Fruit fly (Drosophila melanogaster): ENCODE results near the gene Mnn1.
A peak's percentile ranks its signal among the peaks of the same experiment; 100 is the strongest.

Mnn1 gene

DNA sequence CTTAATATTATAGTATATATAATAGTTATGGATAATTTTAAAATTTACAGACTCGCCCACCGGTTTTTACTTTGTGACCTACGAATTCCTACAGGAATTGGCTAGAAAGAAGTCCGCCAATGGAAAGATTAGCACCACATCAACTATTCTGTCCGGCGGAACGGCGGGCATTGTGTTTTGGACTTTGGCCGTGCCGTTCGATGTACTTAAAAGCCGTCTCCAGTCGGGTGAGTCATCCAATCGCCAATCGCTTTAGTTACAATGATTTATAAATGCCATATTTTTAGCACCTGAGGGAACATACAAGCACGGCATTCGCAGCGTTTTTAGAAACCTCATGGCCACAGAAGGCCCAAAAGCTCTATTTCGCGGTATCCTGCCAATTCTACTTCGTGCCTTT is 27.7 kb upstream of the Mnn1 start:
- TF ChIP-seq jim (GFP tag; optimal IDR thresholded peaks at IDR 0.05): no peak

dm6 chr2L:7028990-7029389 is 27.1 kb upstream of the Mnn1 start:
- no peak for TF ChIP-seq br (GFP tag; optimal IDR thresholded peaks at IDR 0.05)
- no peak for TF ChIP-seq psq (GFP tag; optimal IDR thresholded peaks at IDR 0.05)
- no peak for TF ChIP-seq GATAd (GFP tag; optimal IDR thresholded peaks at IDR 0.05)
- TF ChIP-seq brk (GFP tag; optimal IDR thresholded peaks at IDR 0.05): peak; percentile 10

dm6 chr2L:7032517-7032951 is 23.6 kb upstream of the Mnn1 start, which contains the start of the genes Rab30 and Caper:
Gene Rab30 (minus strand): TSS chr2L:7032606.
Gene Caper (plus strand): TSS chr2L:7032721.
- TF ChIP-seq brk (GFP tag; optimal IDR thresholded peaks at IDR 0.05) (peak; percentile 80), Hr83 (GFP tag; optimal IDR thresholded peaks at IDR 0.05; ENCODE audit: poor library complexity, severe bottlenecking) (peak; percentile 82), foxo (GFP tag; optimal IDR thresholded peaks at IDR 0.05) (peak; percentile 2 to 61), N (GFP tag; optimal IDR thresholded peaks at IDR 0.05) (no peak), pan (optimal IDR thresholded peaks at IDR 0.05) (no peak), jim (GFP tag; optimal IDR thresholded peaks at IDR 0.05) (no peak), dmrt93B (GFP tag; optimal IDR thresholded peaks at IDR 0.05) (no peak), ey (GFP tag; optimal IDR thresholded peaks at IDR 0.05) (peak; percentile 59), Abd-B (GFP tag; optimal IDR thresholded peaks at IDR 0.05) (no peak), sv (GFP tag; optimal IDR thresholded peaks at IDR 0.05) (peak; percentile 1), Mio (GFP tag; optimal IDR thresholded peaks at IDR 0.05) (no peak), dsf (GFP tag; optimal IDR thresholded peaks at IDR 0.05; ENCODE audit: borderline replicate concordance) (peak; percentile 77), br (GFP tag; optimal IDR thresholded peaks at IDR 0.05) (peak; percentile 55), psq (GFP tag; optimal IDR thresholded peaks at IDR 0.05) (peak; percentile 23), Dif (GFP tag; optimal IDR thresholded peaks at IDR 0.05; ENCODE audit: partially characterized antibody) (no peak), Hr78 (GFP tag; optimal IDR thresholded peaks at IDR 0.05) (no peak), Myc (optimal IDR thresholded peaks at IDR 0.05) (no peak), sage (GFP tag; optimal IDR thresholded peaks at IDR 0.05) (no peak), Dfd (GFP tag; optimal IDR thresholded peaks at IDR 0.05) (no peak), Vsx2 (GFP tag; optimal IDR thresholded peaks at IDR 0.05; ENCODE audit: partially characterized antibody) (no peak), fru (GFP tag; optimal IDR thresholded peaks at IDR 0.05) (peak; percentile 45), CG32264 (GFP tag; optimal IDR thresholded peaks at IDR 0.05) (no peak), CrebA (GFP tag; optimal IDR thresholded peaks at IDR 0.05; ENCODE audit: borderline replicate concordance) (no peak), Rel (GFP tag; optimal IDR thresholded peaks at IDR 0.05) (no peak), Rel (tag; optimal IDR thresholded peaks at IDR 0.05) (peak; percentile 56), rgr (GFP tag; optimal IDR thresholded peaks at IDR 0.05) (peak; percentile 70), h (GFP tag; optimal IDR thresholded peaks at IDR 0.05) (peak; percentile 74), dl (GFP tag; optimal IDR thresholded peaks at IDR 0.05; ENCODE audit: insufficient read depth in 1 of 2, partially characterized antibody in 2 of 2) (no peak), usp (GFP tag; optimal IDR thresholded peaks at IDR 0.05) (no peak), HLH106 (tag; optimal IDR thresholded peaks at IDR 0.05) (peak; percentile 51), Sp1 (GFP tag; optimal IDR thresholded peaks at IDR 0.05) (peak; percentile 46), OdsH (GFP tag; optimal IDR thresholded peaks at IDR 0.05) (no peak), Hnf4 (GFP tag; optimal IDR thresholded peaks at IDR 0.05) (peak; percentile 90), GATAd (GFP tag; optimal IDR thresholded peaks at IDR 0.05) (peak; percentile 39), lola (GFP tag; optimal IDR thresholded peaks at IDR 0.05) (no peak), tai (GFP tag; optimal IDR thresholded peaks at IDR 0.05) (peak; percentile 89), woc (GFP tag; optimal IDR thresholded peaks at IDR 0.05) (peak; percentile 13), CG9705 (GFP tag; optimal IDR thresholded peaks at IDR 0.05) (no peak), Jra (GFP tag; optimal IDR thresholded peaks at IDR 0.05) (peak; percentile 83)
